Worm (Caenorhabditis elegans) whole organism, L1 larva: Measurements from ENCODE around the gene ddx-15.

Experiments used
- aha-1 ChIP-seq: fragments of 150-350 bp; optimal IDR thresholded peaks from 2 replicates; lab custom pipeline; 2014; ENCODE audit warnings: missing biosample characterization, missing genetic modification characterization
- fkh-10 ChIP-seq: sonication (generic microtip); optimal IDR thresholded peaks from 2 replicates; lab custom pipeline; 2017; ENCODE audit warnings: missing biosample characterization, missing genetic modification reagents, missing genetic modification characterization
- lir-3 ChIP-seq: sonication (generic microtip); optimal IDR thresholded peaks from 2 replicates; lab custom pipeline; 2016; ENCODE audit warnings: mild to moderate bottlenecking, missing genetic modification characterization, moderate library complexity, missing compliant biosample characterization; ENCODE audit not compliant: poor library complexity
- nhr-77 ChIP-seq: fragments of 150-350 bp; optimal IDR thresholded peaks from 2 replicates; lab custom pipeline; 2014; ENCODE audit warnings: missing biosample characterization, missing genetic modification characterization
- nhr-90 ChIP-seq: sonication (generic microtip); optimal IDR thresholded peaks from 2 replicates; lab custom pipeline; 2016; ENCODE audit warnings: mild to moderate bottlenecking, missing genetic modification characterization, missing compliant biosample characterization; ENCODE audit not compliant: poor library complexity
- snpc-4 ChIP-seq: fragments of 150-350 bp; optimal IDR thresholded peaks from 2 replicates; lab custom pipeline; 2014; ENCODE audit warnings: missing biosample characterization, missing genetic modification characterization
- unc-62 ChIP-seq: fragments of 150-350 bp; optimal IDR thresholded peaks from 2 replicates; lab custom pipeline; 2014; ENCODE audit warnings: missing biosample characterization, missing genetic modification reagents, missing genetic modification characterization
- zag-1 ChIP-seq: fragments of 150-350 bp; optimal IDR thresholded peaks from 2 replicates; lab custom pipeline; 2014; ENCODE audit warnings: missing biosample characterization, missing genetic modification characterization

- no peak for TF ChIP-seq nhr-77 (tag; lab: Kevin White, UChicago)
- no peak for TF ChIP-seq zag-1 (tag; lab: Kevin White, UChicago)
- TF ChIP-seq snpc-4 (tag; lab: Kevin White, UChicago) = no peak
- no peak for TF ChIP-seq fkh-10
- TF ChIP-seq nhr-90 (tag; lab: Kevin White, UChicago) = no peak
- no peak for TF ChIP-seq lir-3
- TF ChIP-seq aha-1 = no peak
- TF ChIP-seq unc-62 (GFP tag; lab: Kevin White, UChicago) = no peak
Observed at ce11 chrIII:5573694-5574093, 17.8 kb downstream of the ddx-15 start, which contains the start of gene molo-1.
